Worm (Caenorhabditis elegans) whole organism, young adult: ENCODE results near the gene fbxb-31.

Source experiments
- ccch-3 ChIP-seq: fragments of 200-800 bp; sonication (Bioruptor generic); optimal IDR thresholded peaks from 2 replicates; lab custom pipeline; 2018; ENCODE audit warnings: mild to moderate bottlenecking, missing genetic modification characterization, missing compliant biosample characterization
- cebp-1 ChIP-seq, 2 experiments: fragments of 200-800 bp in 1 of 2; sonication (Bioruptor generic) in 1 of 2; sonication (generic microtip) in 1 of 2; IDR thresholded peaks in 1 of 2; optimal IDR thresholded peaks in 1 of 2; 2 replicates each; pipeline versions ENCODE4 v1.3.6 to Lab custom; 2017 to 2022; ENCODE audit warnings: missing compliant biosample characterization in 2 of 2, missing genetic modification characterization in 2 of 2, mild to moderate bottlenecking in 1 of 2, missing genetic modification reagents in 1 of 2, moderate library complexity in 1 of 2
- hsf-1 ChIP-seq: fragments of 200-800 bp; sonication (Bioruptor generic); IDR thresholded peaks from 2 replicates; pipeline ENCODE4 v1.3.6; 2022; ENCODE audit warnings: missing genetic modification reagents, missing genetic modification characterization, missing compliant biosample characterization
- nhr-120 ChIP-seq: fragments of 200-800 bp; sonication (Bioruptor generic); IDR thresholded peaks from 2 replicates; pipeline ENCODE4 v1.3.6; 2022; ENCODE audit warnings: missing genetic modification characterization, missing compliant biosample characterization

DNA sequence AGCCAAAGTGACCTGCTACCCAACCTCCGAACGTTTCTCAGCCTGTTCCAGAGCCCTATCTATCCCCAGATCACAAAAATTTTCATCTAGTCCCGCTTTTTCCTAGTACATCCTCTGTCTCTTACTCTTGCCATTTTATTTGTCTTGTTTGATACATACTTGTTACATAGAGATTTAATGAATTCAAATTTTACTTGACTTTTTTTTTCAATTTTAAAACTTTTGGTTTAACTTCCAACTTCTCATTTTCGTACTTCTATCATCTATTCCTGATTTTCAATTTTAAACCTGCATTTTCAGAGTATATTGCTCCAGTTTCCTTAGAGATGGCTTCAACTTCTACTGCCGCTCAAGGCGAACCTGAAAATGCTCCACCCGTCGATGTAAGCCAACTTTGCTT, 12.3 kb downstream of the fbxb-31 start, which contains the start of gene M151.3:
- TF ChIP-seq nhr-120 (GFP tag; lab: Robert Waterston, UW), result no peak
- no peak for TF ChIP-seq cebp-1 (GFP tag; IDR thresholded peaks at IDR 0.05; lab: Robert Waterston, UW)
- no peak for TF ChIP-seq cebp-1 (tag; optimal IDR thresholded peaks at IDR 0.05; lab: Kevin White, UChicago)
- no peak for TF ChIP-seq hsf-1 (GFP tag; lab: Robert Waterston, UW)
- TF ChIP-seq ccch-3 (GFP tag; lab: Kevin White, UChicago), result no peak
